Worm (Caenorhabditis elegans): ENCODE measurements around the gene srw-69.
"Not testable (repeated sequence)": the region's sequence is repeated elsewhere in the genome, so short reads cannot be mapped to it uniquely, and the experiment has no call there.

- not testable (repeated sequence) for TF ChIP-seq zip-2 (tag; optimal IDR thresholded peaks at IDR 0.05); zag-1 (tag; optimal IDR thresholded peaks at IDR 0.05); nhr-41 (GFP tag; IDR thresholded peaks at IDR 0.05); vab-7 (GFP tag; IDR thresholded peaks at IDR 0.05); snpc-4 (tag; optimal IDR thresholded peaks at IDR 0.05); ztf-11 (tag; optimal IDR thresholded peaks at IDR 0.05); duxl-1 (tag; optimal IDR thresholded peaks at IDR 0.05; ENCODE audit: poor library complexity); tra-1 (GFP tag; IDR thresholded peaks at IDR 0.05)
These were observed 15.6 kb upstream of the srw-69 start, which contains the start of gene nhr-141 for ce11 chrV:7444331-7444730.
